Worm (Caenorhabditis elegans) whole organism, L2 larva: ENCODE measurements around the gene F39G3.4.

ENCODE experiments used
- ceh-82 ChIP-seq: fragments of 150-350 bp; optimal IDR thresholded peaks from 2 replicates; lab custom pipeline; 2014; ENCODE audit warnings: missing biosample characterization, missing genetic modification characterization
- elt-1 ChIP-seq: fragments of 150-350 bp; optimal IDR thresholded peaks from 2 replicates; lab custom pipeline; 2014; ENCODE audit warnings: missing biosample characterization, missing genetic modification characterization
- lin-39 ChIP-seq: fragments of 150-350 bp; optimal IDR thresholded peaks from 2 replicates; lab custom pipeline; 2014; ENCODE audit warnings: missing biosample characterization, missing genetic modification reagents, missing genetic modification characterization

- no peak for TF ChIP-seq lin-39 (tag; lab: Kevin White, UChicago)
- TF ChIP-seq elt-1 (tag; lab: Kevin White, UChicago) = no peak
- no peak for TF ChIP-seq ceh-82 (tag; lab: Kevin White, UChicago)
Observed at ce11 chrV:4775140-4775539, 50.6 kb downstream of the F39G3.4 start.
